Worm (Caenorhabditis elegans) whole organism, dauer: ENCODE data around the gene F44E2.7.

ENCODE experiments used
- unc-62 ChIP-seq: sonication (generic microtip); optimal IDR thresholded peaks from 2 replicates; lab custom pipeline; 2017; ENCODE audit warnings: missing biosample characterization, missing genetic modification reagents, missing genetic modification characterization

Gene F44E2.7

DNA sequence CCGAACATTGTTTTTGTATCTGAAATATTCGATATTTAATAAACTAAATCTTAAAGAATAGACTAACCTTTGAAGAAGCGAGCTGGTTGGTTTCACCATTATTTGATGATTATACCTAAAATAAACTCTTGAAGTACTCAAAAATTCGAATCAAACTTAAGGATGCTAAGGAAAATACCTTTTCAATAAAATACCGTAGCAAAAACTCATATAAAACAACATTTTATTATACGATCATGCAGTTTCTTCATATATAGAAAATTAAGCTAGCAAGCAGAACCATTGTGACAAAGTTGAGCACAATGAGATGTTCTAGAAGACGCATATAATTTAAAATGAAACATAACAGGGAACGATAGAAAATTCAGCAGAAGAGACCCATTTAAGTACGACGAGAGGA, at the start of gene F44E2.7:
TSS of gene F44E2.7 (minus strand) at position 101 of the 400 bp plus-strand sequence.
- no peak for TF ChIP-seq unc-62

DNA sequence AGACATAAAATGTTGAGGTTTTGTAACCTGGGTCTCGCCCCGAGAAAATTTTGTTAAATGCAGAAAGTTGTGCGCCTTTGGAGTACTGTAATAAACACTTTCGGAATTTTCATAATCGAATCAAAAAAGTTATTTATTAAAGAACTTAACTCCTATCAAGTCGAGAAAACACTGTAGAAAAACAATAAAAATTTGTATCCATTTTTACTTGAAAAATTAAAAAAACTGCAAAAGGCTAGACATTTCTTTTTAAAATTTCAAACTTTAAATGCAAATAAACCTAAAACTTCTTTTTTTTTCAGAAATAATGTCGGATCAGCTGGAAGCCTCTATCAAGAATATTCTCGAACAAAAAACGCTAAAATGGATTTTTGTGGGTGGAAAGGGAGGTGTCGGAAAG, 46.5 kb upstream of the F44E2.7 start, which contains the start of gene asna-1:
TSS of gene asna-1 (plus strand) at position 301 of the 400 bp plus-strand sequence.
- TF ChIP-seq unc-62, result no peak

DNA sequence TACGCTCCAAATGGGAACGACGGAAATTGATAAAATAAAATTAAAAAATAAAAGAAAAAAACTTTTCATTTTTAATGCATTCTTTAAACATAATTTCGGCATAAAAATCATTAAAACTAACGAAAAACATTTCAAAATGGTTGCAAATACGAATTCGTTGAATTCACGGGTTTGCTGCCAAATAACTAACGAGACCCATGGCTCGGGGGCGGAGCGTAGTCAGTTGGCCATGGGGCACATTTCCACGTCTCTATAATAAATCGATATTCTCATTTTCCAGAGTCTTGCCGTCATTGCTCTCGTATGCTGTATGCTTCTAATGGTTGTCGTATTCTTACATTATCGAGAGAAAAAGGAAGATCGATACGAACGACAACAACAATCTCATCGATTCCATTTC, 45.2 kb upstream of the F44E2.7 start, which contains the start of gene ZK637.4:
TSS of gene ZK637.4 (plus strand) at position 301 of the 400 bp plus-strand sequence.
- TF ChIP-seq unc-62, result no peak

DNA sequence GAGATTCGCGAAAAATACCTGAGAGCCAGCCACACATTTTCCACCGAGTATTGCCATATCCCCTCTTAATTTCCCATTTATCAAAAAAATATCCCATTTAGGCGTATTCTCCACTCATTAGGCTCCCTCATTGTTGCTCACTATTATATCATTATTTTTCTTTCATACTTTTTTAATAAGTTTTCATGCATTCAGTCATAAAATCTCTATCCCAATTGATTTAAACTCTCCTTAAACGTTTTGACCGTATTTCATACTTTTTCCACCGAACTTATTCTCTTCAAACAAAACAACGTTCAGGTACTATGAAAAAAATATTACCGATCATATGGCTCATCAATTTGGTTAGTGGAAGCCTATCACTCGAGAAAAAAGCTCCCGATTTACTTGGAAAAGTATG, 41.7 kb upstream of the F44E2.7 start, which contains the start of gene lnkn-1:
TSS of gene lnkn-1 (plus strand) at position 301 of the 400 bp plus-strand sequence.
- no peak for TF ChIP-seq unc-62

DNA sequence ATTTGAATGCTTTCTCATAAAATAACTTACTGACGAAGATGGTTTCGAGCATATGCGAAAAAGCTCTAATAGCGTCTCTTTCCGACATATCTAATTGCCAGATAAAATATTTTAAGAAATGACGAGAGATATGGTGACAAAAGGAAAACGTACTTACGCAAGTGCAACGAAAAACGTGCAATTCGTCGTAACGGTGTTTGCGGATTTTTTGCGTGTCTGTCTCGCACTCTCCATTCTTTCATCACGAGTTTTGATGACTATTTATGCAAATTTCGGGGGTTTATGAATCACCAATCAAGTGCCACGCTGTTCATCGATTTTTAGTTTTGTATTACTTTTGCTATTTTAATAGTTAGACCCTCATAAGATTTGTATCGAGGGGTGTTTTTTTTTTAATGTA, 40.7 kb upstream of the F44E2.7 start, which contains the start of gene ZK637.14:
TSS of gene ZK637.14 (minus strand) at position 201 of the 400 bp plus-strand sequence.
- TF ChIP-seq unc-62, result no peak

DNA sequence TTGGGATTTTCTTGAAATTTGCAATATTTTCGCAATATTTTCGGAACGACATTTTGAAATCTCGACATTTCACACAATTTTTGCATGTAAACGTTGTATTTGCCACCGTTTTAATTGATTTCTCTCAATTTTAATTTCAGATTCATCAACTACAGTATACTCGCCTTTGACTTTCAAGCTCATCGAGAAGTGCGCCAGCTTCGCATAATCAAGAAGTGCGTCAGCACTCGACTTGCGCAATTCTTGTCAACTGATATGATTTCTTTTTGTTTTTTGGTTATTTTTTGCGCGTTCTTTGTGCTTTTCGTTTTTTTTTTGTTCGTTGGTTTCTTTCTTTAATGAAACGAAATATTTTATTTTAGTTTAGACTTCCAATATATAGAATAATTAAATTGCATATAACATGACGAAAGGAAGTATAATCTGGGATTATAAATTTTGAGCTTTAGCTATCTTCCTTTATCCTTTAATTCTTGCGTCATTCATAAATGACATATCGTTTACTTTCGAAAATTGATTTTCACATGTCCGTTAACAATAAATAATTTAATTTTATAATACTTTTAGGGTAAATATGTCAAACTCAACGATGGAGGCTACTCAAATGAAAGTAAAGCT, 39.0 kb upstream of the F44E2.7 start, which contains the start of gene famh-136:
TSS of gene famh-136 (plus strand) at position 568 of the 618 bp plus-strand sequence.
- TF ChIP-seq unc-62, result no peak

DNA sequence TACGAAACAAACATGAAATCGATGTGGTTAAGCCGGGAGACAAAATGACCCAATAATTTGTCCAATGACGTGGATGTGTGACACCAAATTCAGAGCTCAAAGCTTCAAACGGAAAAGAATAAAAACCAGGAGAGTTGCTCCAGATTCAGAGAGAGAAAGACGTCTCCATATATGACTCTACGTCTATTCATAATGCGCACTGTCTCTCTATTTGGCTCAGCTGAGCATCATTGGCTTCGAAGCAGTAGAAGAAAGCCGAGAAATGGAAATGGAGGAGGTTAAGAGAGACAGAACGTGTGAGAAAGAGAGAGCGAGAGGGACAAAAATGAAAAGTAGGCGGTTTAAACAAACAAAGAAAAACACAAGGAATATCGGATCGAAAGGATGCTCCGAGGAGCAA, 38.0 kb upstream of the F44E2.7 start:
- TF ChIP-seq unc-62, result no peak

DNA sequence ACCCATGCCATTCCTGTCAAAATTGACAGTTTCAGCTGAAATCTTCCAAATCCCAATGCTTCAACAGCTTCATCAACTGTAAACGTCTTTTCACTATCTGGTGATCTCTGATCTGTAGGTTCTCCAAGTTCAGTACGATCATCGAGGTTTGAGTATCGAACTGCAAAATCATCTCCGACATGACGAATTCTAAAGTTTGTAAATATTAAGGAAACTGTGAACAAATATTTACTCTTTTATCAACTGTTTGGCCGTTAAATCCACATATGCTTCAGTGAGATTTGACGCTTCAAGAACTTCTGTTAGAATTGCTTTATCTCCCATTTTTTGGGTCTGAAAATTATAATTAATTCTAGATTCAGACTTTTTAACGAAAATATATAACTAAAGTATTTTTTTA, 36.9 kb upstream of the F44E2.7 start, which contains the start of gene svop-1:
TSS of gene svop-1 (minus strand) at position 339 of the 400 bp plus-strand sequence.
- no peak for TF ChIP-seq unc-62

DNA sequence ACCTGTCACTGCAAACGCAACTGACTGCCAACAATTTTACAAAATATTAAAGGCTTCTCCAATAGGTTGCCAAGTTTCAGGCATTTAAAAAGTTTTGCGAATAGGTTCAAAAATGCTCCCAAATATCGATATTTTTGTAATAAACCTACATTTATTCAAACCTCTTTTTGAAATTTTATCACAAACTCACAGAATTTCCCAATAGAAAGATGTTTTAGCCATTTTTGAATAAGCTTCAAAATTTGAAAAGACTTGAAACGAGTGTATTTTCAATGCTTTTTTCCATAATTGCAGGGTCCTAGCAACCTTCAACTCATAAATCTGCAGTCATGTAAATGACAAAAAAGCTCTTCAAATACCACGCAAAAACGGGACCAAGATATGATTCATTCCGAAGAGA, 34.1 kb upstream of the F44E2.7 start:
- TF ChIP-seq unc-62, result no peak

DNA sequence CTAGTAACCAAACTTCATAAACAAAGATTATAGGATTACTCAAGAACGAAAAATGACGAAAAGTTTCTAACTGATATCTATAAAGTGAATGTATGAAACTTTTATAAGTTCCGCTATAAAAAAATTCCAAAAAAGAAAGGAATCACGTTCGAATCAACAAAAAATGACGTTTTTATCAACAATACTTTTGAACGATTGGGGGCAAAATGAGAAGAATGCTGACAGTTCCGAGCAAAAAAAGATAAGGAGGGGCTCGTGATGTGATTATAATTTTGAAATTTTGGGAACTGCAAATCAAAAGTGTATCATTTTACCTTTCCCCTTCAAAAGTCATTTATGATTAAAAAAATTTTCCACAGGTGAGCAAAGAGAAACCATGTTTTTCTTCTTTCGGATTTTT, 30.7 kb upstream of the F44E2.7 start:
- TF ChIP-seq unc-62, result no peak

DNA sequence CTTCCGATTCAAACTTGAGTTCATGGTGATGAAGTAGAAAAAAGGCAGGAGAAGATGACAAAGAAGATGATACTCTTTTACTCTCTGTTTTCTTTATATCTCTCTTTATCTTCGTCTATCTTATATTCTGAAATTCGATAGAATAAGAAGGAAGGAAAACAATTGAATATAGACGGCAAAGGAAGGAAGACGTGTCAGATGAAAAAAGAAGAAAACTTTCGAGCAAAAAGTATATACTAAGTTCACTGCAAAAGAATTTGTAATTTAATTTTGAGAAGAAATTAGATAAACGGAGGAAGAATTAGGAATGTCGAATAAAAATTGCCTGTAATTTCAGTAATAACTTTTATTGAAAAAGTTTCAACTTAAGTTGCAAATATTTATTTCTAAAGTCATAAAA, 28.7 kb upstream of the F44E2.7 start, which contains the start of gene K01F9.2:
TSS of gene K01F9.2 (minus strand) at position 127 of the 400 bp plus-strand sequence.
- no peak for TF ChIP-seq unc-62

DNA sequence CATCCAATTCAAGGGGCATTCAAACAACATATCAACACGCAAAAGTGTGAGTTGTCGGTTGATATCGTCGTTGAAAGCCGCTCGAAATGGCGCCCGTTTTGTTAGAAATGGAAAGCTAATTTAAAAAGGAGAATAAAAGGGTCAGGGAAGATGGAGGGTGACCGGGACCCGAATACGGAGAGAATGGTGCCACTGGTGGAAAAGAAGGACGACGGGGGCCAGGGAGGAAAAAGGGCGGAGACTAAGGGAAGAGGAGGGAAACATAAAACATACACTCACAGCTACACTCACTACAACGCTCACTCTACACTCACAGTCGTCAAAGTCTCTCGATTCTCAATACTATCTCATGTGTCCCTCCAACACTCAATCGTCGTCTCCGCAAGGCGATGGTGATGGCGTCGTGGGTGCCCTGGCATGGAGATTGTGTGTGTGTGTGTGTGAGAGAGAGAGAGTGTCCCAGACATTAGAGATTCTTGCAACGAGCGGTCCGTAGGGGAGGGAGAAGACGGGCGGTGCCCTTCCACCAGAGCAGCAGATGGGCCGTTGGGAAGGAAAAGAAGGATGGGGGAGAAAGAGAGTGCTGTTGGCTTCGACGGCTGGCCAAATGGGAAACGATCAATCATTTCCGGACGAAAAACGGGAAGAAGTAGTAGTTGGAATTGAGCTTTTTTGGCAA, 25.9 kb upstream of the F44E2.7 start:
- TF ChIP-seq unc-62, result no peak

DNA sequence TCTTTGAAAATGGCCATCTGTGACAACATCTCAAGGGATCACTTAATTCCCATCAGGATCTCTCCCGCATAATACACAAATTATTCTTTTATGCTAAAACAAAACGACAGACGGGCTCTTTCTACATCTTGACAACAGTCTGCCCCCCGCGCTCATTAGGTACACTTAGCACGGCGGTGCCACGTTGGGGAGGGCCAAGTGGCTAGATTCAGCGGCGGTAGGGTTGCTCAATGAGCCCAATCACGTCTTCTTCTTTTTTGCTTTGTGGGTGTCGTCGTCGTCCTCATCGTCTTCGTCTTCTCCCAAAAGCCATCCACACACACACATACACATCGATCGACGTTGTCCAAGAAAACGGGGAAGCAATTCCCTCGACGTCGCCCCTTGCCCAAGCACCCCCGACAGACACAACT, 24.8 kb upstream of the F44E2.7 start:
- no peak for TF ChIP-seq unc-62

DNA sequence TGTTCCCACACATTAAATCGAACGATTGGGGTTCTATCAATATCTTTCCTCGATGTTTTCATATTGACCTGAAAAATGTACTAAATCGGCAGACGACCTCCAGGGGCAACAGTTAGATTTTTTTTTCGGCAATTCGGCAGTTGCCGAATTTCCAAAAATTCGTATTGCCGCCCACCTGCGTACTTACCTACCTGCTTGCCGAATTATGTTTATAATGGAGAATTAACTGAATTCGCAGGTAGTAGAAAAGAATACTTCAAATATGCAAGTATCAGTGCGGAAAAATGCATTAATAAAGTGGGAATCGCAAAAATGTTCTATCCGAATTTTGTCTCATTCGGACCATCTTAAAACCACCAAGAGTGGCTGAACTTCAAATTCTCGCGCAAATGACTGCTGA, 21.4 kb upstream of the F44E2.7 start:
- TF ChIP-seq unc-62, result no peak

DNA sequence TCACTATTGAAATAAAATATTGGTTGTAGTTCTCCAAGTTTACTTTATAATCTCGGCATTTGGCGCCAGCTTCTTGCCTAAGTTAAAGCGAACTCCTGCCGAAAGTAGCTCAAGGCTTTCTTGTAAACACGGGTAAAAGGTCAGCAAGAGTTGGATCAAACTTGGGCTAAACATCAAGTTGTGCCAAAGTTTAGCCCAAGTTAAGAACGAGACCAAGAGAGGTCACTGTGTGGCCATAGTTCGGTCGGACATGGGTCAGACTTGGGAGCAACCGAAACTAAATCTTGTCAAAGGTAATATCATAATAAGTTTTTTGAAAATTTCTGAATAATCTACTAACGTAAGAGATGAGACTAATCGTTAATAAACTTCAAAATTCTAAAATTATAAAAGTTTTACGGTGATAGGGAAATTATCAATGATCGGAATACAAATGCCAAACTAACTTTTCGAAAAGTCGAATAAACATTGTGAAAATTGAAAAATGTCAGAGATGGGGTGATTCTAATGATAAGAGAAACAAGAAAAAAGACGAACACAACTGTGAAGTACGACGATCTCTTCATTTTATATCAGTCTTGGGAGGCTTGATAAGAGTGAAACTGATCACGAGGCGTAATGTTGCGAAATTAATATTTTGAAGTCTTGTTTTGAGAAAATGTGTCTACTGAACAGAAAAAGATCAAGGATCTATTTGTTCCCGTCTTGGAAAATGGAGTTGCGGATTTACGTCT, 19.8 kb upstream of the F44E2.7 start:
- TF ChIP-seq unc-62, result no peak

DNA sequence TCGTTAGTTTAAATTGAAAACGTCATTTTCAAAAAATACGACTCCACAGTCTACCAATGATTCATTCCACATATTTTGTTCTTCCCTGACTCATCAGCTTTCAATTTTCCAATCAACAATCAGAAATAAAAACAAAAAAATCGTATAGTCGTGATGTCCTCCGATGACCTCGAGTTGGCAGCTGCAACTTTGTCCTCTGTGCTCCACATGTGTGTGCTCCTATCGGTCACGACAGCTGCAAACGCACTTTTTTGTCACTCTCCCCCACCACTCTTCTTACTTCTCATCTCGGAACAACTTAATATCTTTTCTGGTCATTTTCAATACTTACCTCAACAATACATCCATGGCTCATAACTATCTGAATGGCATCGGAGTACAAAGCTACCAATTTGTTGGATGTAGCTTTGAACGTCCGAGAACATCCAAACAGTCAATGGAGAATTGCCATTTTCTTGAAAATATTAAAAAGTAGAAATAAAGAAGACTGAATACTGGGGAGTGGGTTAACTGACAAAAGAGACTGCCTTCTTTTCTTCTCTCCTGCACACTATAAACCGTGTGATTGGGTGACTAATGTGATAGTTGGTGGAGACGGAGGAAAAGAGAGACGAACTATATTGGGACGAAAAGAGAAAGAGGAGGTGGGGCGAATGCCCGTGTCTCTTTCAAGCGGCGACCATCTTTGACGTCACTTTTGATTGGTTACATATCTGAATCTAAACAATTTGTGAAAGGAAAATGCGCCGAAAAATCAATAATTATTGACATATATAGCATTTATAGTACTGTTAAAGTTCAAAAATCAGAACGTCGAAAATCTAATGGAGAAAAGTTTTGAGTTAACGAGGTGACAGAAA, 18.9 kb upstream of the F44E2.7 start:
- TF ChIP-seq unc-62, result no peak
